Worm (Caenorhabditis elegans) whole organism, dauer: ENCODE results near the gene ifas-2.

Source experiments
- unc-62 ChIP-seq: sonication (generic microtip); optimal IDR thresholded peaks from 2 replicates; lab custom pipeline; 2017; ENCODE audit warnings: missing biosample characterization, missing genetic modification reagents, missing genetic modification characterization

ifas-2 gene

DNA sequence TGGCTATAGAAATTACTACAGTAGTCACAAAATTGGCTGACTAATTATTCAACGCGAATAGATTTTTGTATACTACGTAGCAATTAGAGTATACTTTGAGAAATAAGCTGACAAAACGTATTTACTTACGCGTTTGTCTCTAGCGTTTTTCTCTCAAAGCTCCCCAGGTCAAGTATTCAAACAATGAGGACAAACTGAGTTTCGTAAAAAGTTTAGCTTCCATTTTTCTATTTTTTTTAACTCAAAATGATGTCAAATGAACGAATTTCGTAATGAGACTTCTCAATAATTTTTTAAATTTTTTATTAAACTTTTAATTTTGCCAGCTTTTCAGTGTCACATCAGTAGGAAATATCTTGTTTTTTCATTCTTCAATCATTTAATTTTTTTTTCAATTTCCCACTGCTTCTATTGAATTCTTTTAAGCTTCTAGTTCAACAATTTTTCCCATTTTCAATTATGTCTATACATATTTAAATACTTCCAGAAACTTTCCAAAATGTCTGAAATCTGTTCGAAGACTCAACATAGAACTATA is at the start of gene ifas-2, which contains the start of gene fbxa-44:
Gene ifas-2, minus strand, starts transcription at position 101 of the 538 bp plus-strand sequence.
Gene fbxa-44, plus strand, starts transcription at position 488 of the 538 bp plus-strand sequence.
- TF ChIP-seq unc-62 (GFP tag; lab: Kevin White, UChicago), result no peak

ce11 chrV:16927345-16927744 is 38.7 kb upstream of the ifas-2 start, which contains the start of gene Y102A5C.36:
Gene Y102A5C.36 (minus strand): TSS chrV:16927445.
- TF ChIP-seq unc-62 (GFP tag; lab: Kevin White, UChicago), result no peak

DNA sequence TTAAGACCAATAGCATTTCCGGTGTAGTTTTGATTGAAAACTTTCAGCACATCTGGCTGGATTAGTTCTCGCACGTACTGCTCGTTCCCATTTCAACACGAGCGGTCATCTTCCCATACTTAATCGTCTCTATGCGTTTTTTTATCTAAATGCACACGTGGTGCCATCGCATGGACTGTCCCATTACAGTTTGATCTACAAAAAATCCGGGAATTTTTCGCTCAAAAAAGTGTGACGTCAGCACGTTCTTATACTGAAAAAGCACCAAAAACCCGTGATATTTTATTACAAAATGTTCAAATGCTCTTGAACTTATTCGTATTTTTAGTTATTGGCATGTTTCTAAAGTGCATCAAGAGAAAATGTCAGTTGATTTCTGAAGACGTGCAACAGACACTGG is 33.3 kb upstream of the ifas-2 start, which contains the start of gene Y102A5C.4:
Gene Y102A5C.4, plus strand, starts transcription at position 301 of the 400 bp plus-strand sequence.
- TF ChIP-seq unc-62 (GFP tag; lab: Kevin White, UChicago), result no peak

DNA sequence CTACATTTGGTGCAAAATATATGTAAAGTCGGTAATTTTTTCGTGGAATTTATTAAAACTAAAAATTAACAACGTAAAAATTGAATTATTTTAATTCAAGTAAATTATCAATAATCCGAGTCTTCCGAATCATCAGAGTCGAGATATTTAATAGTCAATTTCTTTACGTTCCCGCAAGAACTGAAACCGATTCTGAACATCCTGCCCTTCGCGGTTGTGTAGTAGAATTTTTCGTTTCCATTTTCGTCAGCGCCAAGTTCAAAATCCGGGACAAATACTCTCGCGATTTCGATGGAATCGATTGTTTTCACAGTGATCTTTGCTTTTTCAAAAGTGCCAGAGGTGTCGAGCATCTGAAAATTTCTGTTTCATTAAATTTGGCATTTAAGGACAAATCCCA is 31.0 kb upstream of the ifas-2 start:
- TF ChIP-seq unc-62 (GFP tag; lab: Kevin White, UChicago), result no peak

ce11 chrV:16918378-16918777 is 29.7 kb upstream of the ifas-2 start, which contains the start of the genes fbxa-206 and Y102A5C.2:
Gene fbxa-206 (minus strand): TSS chrV:16918478.
Gene Y102A5C.2 (plus strand): TSS chrV:16918731.
- no peak for TF ChIP-seq unc-62 (GFP tag; lab: Kevin White, UChicago)

- TF ChIP-seq unc-62 (GFP tag; lab: Kevin White, UChicago), result no peak
Observed at ce11 chrV:16916079-16916478, 27.4 kb upstream of the ifas-2 start, which contains the start of gene F09C6.10. Gene F09C6.10 (minus strand): TSS chrV:16916179.

DNA sequence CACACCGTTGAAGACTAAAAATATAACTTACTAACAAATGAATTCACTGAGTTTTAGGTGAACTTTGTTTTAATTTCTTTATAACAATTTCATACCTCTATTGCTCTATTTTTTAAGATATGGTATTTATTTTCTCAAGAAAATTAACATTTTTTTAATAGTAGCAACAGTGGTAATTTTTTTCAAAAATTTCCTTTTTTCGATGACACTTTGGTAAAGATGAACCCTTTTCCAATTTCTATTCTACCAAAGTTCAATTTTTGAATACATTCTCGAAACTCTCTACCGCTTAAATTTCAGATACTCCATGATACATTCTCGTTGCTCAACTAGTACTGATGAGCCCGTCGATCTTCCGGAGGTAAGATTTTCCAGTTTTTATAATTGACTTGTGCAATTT is 23.2 kb upstream of the ifas-2 start, which contains the start of gene nhr-116:
Gene nhr-116, plus strand, starts transcription at position 301 of the 400 bp plus-strand sequence.
- no peak for TF ChIP-seq unc-62 (GFP tag; lab: Kevin White, UChicago)

- no peak for TF ChIP-seq unc-62 (GFP tag; lab: Kevin White, UChicago)
Observed at ce11 chrV:16911294-16911693, 22.6 kb upstream of the ifas-2 start.

ce11 chrV:16910864-16911263 is 22.2 kb upstream of the ifas-2 start:
- TF ChIP-seq unc-62 (GFP tag; lab: Kevin White, UChicago), result no peak

DNA sequence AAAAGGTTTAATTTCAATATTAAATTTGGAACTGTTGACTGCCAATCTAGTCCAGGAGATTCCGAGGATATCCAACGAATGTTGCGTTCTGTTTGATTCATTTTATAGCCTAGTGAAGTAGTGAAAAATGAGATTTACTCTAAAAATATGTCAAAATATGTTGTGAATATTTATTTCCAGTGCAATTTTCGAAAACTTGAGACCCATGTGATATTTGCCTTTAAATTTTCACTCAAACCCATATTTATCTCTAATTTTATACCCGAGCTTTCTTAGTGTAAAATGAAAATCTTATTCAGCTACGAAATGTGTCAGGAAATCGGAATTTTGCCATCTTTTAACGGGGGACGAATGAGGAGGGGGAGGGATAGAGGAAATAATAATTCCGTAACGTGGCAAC is 21.2 kb upstream of the ifas-2 start, which contains the start of gene F09C6.16:
Gene F09C6.16, minus strand, starts transcription at position 101 of the 400 bp plus-strand sequence.
- TF ChIP-seq unc-62 (GFP tag; lab: Kevin White, UChicago), result no peak

DNA sequence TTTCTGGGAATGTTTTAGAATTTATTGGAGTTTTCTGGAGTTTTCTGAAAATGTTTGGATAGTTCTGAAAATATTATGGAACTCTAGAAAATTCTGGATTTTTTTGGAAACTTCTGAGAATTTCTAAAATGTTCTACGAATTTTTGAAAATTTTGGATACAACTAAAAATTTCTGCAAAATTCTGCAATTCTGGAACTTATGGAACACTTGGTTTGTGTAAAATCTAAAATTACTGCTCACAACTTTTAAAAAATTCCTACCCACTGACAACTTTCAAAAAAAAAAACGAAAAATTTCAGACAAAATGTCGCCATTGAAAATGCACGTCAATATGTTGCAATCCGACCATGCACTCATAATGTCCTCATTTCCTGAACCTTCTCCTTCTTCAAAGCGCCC is 15.9 kb upstream of the ifas-2 start, which contains the start of gene nhr-262:
Gene nhr-262, plus strand, starts transcription at position 301 of the 400 bp plus-strand sequence.
- TF ChIP-seq unc-62 (GFP tag; lab: Kevin White, UChicago), result no peak

DNA sequence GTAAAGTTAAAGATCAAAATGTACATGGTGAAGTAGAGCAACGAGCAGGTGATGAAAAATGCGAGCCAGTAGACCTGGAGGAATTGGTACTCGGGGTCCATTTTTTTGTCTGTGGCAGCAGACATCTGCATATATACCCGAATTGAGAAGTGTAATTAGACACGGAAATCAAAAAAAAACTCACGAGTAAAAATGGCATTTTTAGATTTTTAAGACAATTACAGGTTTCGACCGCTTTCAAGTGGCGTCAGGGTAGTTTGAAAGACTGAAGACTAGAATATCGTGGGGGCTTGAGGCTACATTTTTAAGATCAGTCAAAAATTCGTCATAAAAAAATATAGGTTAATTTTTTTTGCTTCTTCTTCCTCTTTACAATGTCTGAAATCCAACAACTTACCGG is 14.0 kb upstream of the ifas-2 start, which contains the start of gene srd-68:
Gene srd-68, minus strand, starts transcription at position 101 of the 400 bp plus-strand sequence.
- no peak for TF ChIP-seq unc-62 (GFP tag; lab: Kevin White, UChicago)

DNA sequence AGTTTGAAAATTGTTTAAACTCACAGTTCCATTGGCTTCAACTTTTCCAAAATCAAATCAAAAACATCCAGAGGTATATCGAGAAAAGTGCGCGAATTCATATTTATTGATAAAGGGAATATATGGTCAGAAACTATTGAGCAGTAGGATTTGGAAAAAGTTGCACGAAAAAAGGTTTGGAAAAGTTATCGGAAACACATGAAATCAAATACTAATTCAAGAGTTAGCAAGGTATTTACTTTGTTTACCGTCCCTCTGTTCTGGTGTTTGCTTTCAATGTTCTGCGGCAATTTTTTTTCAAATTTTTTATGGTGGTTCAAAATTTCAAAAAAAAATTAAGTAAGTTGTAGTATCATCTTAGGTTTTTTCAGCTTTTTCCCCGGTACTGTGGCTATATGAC is 10.7 kb upstream of the ifas-2 start, which contains the start of gene fbxa-45:
Gene fbxa-45, minus strand, starts transcription at position 101 of the 400 bp plus-strand sequence.
- no peak for TF ChIP-seq unc-62 (GFP tag; lab: Kevin White, UChicago)

- TF ChIP-seq unc-62 (GFP tag; lab: Kevin White, UChicago), result no peak
Observed at ce11 chrV:16893440-16893839, 4.8 kb upstream of the ifas-2 start, which contains the start of gene F09C6.15. Gene F09C6.15 (plus strand): TSS chrV:16893740.

DNA sequence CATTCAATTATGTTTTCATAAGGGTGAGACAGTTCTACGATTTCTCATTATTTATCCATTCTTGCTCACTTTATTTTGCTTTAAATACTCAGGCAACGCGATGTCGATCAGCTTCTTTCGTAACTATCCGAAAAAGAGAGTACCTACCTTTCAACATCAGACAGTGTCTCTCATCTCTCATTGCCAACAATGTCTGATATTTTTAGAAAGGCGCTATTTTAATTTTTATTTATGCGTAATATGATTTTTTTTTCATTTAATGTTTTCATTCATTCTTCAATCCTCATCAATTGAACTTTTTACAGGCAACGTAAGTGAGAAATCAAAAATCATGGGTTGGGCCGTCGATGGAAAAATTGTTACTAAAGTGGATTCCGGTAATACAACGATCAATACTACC is 3.9 kb downstream of the ifas-2 start, which contains the start of gene F09C6.13:
Gene F09C6.13, plus strand, starts transcription at position 301 of the 400 bp plus-strand sequence.
- TF ChIP-seq unc-62 (GFP tag; lab: Kevin White, UChicago), result no peak

ce11 chrV:16882260-16882918 is 6.3 kb downstream of the ifas-2 start, which contains the start of the genes F09C6.11 and F09C6.12:
Gene F09C6.11 (minus strand): TSS chrV:16882310.
Gene F09C6.12 (plus strand): TSS chrV:16882868.
- TF ChIP-seq unc-62 (GFP tag; lab: Kevin White, UChicago), result no peak
